Worm (Caenorhabditis elegans): Measurements from ENCODE around the gene fem-1.
A peak's percentile ranks its signal among the peaks of the same experiment; 100 is the strongest.

- TF ChIP-seq skn-1 (tag; optimal IDR thresholded peaks at IDR 0.05) (no peak), nhr-76 (tag; optimal IDR thresholded peaks at IDR 0.05) (no peak), ceh-82 (tag; optimal IDR thresholded peaks at IDR 0.05) (no peak), fkh-10 (GFP tag; optimal IDR thresholded peaks at IDR 0.05) (no peak), ceh-28 (tag; optimal IDR thresholded peaks at IDR 0.05) (no peak), ama-1 (optimal IDR thresholded peaks at IDR 0.05) (no peak), snpc-4 (tag; optimal IDR thresholded peaks at IDR 0.05) (peak; percentile 29)
Measured at ce11 chrIV:5537813-5538538, at the start of gene fem-1, which contains the start of gene drp-1.
